Worm (Caenorhabditis elegans) whole organism, late embryonic: Measurements from ENCODE around the gene decr-1.3.

Source experiments
- F13H6.1 ChIP-seq: sonication (generic microtip); optimal IDR thresholded peaks from 2 replicates; lab custom pipeline; 2016; ENCODE audit warnings: missing genetic modification characterization, missing compliant biosample characterization
- K02D7.2 ChIP-seq: sonication (generic microtip); optimal IDR thresholded peaks from 2 replicates; lab custom pipeline; 2017; ENCODE audit warnings: mild to moderate bottlenecking, missing genetic modification characterization, missing compliant biosample characterization
- K09A11.1 ChIP-seq: sonication (generic microtip); optimal IDR thresholded peaks from 2 replicates; lab custom pipeline; 2017; ENCODE audit warnings: antibody characterized with exemption, mild to moderate bottlenecking, missing genetic modification characterization, missing compliant biosample characterization; ENCODE audit not compliant: insufficient read depth
- T23F11.4 ChIP-seq: fragments of 200-800 bp; sonication (Bioruptor generic); optimal IDR thresholded peaks from 2 replicates; lab custom pipeline; 2018; ENCODE audit warnings: mild to moderate bottlenecking, missing genetic modification characterization, missing compliant biosample characterization
- ahr-1 ChIP-seq: sonication (generic microtip); optimal IDR thresholded peaks from 2 replicates; lab custom pipeline; 2016; ENCODE audit warnings: missing genetic modification characterization, missing compliant biosample characterization
- ama-1 ChIP-seq: fragments of 150-350 bp; optimal IDR thresholded peaks from 2 replicates; lab custom pipeline; 2014
- ceh-14 ChIP-seq: sonication (generic microtip); optimal IDR thresholded peaks from 2 replicates; lab custom pipeline; 2016; ENCODE audit warnings: missing genotype, missing genetic modification characterization, missing compliant biosample characterization
- ceh-18 ChIP-seq: sonication (generic microtip); optimal IDR thresholded peaks from 2 replicates; lab custom pipeline; 2016; ENCODE audit warnings: missing genetic modification characterization, missing compliant biosample characterization
- ceh-19 ChIP-seq: fragments of 200-800 bp; sonication (Bioruptor generic); optimal IDR thresholded peaks from 2 replicates; lab custom pipeline; 2018; ENCODE audit warnings: mild to moderate bottlenecking, missing genetic modification characterization, missing compliant biosample characterization
- ceh-22 ChIP-seq: sonication (generic microtip); optimal IDR thresholded peaks from 2 replicates; lab custom pipeline; 2017; ENCODE audit warnings: missing biosample characterization, missing genetic modification characterization
- ceh-31 ChIP-seq: sonication (generic microtip); optimal IDR thresholded peaks from 2 replicates; lab custom pipeline; 2016; ENCODE audit warnings: missing genetic modification characterization, missing compliant biosample characterization
- ceh-34 ChIP-seq: sonication (generic microtip); optimal IDR thresholded peaks from 2 replicates; lab custom pipeline; 2016; ENCODE audit warnings: mild to moderate bottlenecking, missing genetic modification characterization, missing compliant biosample characterization
- ceh-45 ChIP-seq: fragments of 200-800 bp; sonication (Bioruptor generic); IDR thresholded peaks from 2 replicates; pipeline ENCODE4 v1.3.6; 2022; ENCODE audit warnings: missing genetic modification reagents, missing genetic modification characterization, missing compliant biosample characterization
- ceh-48 ChIP-seq: sonication (generic microtip); optimal IDR thresholded peaks from 2 replicates; lab custom pipeline; 2016; ENCODE audit warnings: missing genetic modification characterization, inconsistent platforms, missing compliant biosample characterization
- ceh-9 ChIP-seq: sonication (generic microtip); optimal IDR thresholded peaks from 2 replicates; lab custom pipeline; 2016; ENCODE audit warnings: mild to moderate bottlenecking, missing genetic modification characterization, inconsistent platforms, missing compliant biosample characterization
- che-1 ChIP-seq: sonication (generic microtip); optimal IDR thresholded peaks from 2 replicates; lab custom pipeline; 2016; ENCODE audit warnings: mild to moderate bottlenecking, missing genetic modification characterization, missing compliant biosample characterization
- dve-1 ChIP-seq: sonication (generic microtip); optimal IDR thresholded peaks from 2 replicates; lab custom pipeline; 2017; ENCODE audit warnings: antibody characterized with exemption, mild to moderate bottlenecking, missing genetic modification characterization, missing compliant biosample characterization
- elt-2 ChIP-seq: sonication (generic microtip); optimal IDR thresholded peaks from 2 replicates; lab custom pipeline; 2016; ENCODE audit warnings: missing genetic modification reagents, missing genetic modification characterization, missing compliant biosample characterization
- elt-4 ChIP-seq: sonication (generic microtip); optimal IDR thresholded peaks from 2 replicates; lab custom pipeline; 2016; ENCODE audit warnings: missing genetic modification characterization, missing compliant biosample characterization
- eyg-1 ChIP-seq: sonication (generic microtip); optimal IDR thresholded peaks from 2 replicates; lab custom pipeline; 2016; ENCODE audit warnings: missing genotype, missing genetic modification characterization, missing compliant biosample characterization
- fax-1 ChIP-seq: sonication (generic microtip); optimal IDR thresholded peaks from 2 replicates; lab custom pipeline; 2016; ENCODE audit warnings: missing genotype, missing genetic modification characterization, missing compliant biosample characterization
- fkh-10 ChIP-seq: fragments of 150-350 bp; optimal IDR thresholded peaks from 2 replicates; lab custom pipeline; 2014; ENCODE audit warnings: missing biosample characterization, missing genetic modification reagents, missing genetic modification characterization
- gmeb-2 ChIP-seq: sonication (generic microtip); optimal IDR thresholded peaks from 2 replicates; lab custom pipeline; 2016; ENCODE audit warnings: missing genetic modification characterization, inconsistent platforms, missing compliant biosample characterization
- hlh-13 ChIP-seq: fragments of 200-800 bp; sonication (Bioruptor generic); optimal IDR thresholded peaks from 2 replicates; lab custom pipeline; 2018; ENCODE audit warnings: mild to moderate bottlenecking, missing genetic modification characterization, missing compliant biosample characterization
- hlh-30 ChIP-seq: sonication (generic microtip); optimal IDR thresholded peaks from 2 replicates; lab custom pipeline; 2017; ENCODE audit warnings: antibody characterized with exemption, missing genetic modification characterization, missing compliant biosample characterization; ENCODE audit not compliant: insufficient read depth
- hlh-8 ChIP-seq: sonication (generic microtip); optimal IDR thresholded peaks from 2 replicates; lab custom pipeline; 2016; ENCODE audit warnings: missing genotype, missing genetic modification characterization, missing compliant biosample characterization
- mec-3 ChIP-seq: sonication (generic microtip); optimal IDR thresholded peaks from 2 replicates; lab custom pipeline; 2016; ENCODE audit warnings: borderline replicate concordance, missing genetic modification characterization, missing compliant biosample characterization
- nfya-1 ChIP-seq: sonication (generic microtip); optimal IDR thresholded peaks from 2 replicates; lab custom pipeline; 2017; ENCODE audit warnings: missing genetic modification characterization, mild to moderate bottlenecking, missing compliant biosample characterization, antibody characterized with exemption, moderate library complexity
- nhr-11 ChIP-seq: fragments of 150-350 bp; optimal IDR thresholded peaks from 2 replicates; lab custom pipeline; 2014; ENCODE audit warnings: missing biosample characterization, missing genetic modification characterization
- nhr-232 ChIP-seq: sonication (generic microtip); optimal IDR thresholded peaks from 2 replicates; lab custom pipeline; 2016; ENCODE audit warnings: missing genetic modification characterization, missing compliant biosample characterization
- npax-4 ChIP-seq: sonication (generic microtip); optimal IDR thresholded peaks from 2 replicates; lab custom pipeline; 2016; ENCODE audit warnings: missing genetic modification characterization, missing compliant biosample characterization
- pat-9 ChIP-seq: fragments of 200-800 bp; sonication (Bioruptor generic); optimal IDR thresholded peaks from 2 replicates; lab custom pipeline; 2018; ENCODE audit warnings: mild to moderate bottlenecking, missing genetic modification characterization, moderate library complexity, missing compliant biosample characterization
- pax-1 ChIP-seq: fragments of 150-350 bp; optimal IDR thresholded peaks from 2 replicates; lab custom pipeline; 2014; ENCODE audit warnings: missing biosample characterization, missing genetic modification characterization
- pha-4 ChIP-seq: fragments of 150-350 bp; optimal IDR thresholded peaks from 2 replicates; lab custom pipeline; 2018; ENCODE audit warnings: missing biosample characterization, missing genetic modification reagents, missing genetic modification characterization
- ref-2 ChIP-seq: sonication (generic microtip); optimal IDR thresholded peaks from 2 replicates; lab custom pipeline; 2016; ENCODE audit warnings: missing genetic modification characterization, missing compliant biosample characterization
- rnt-1 ChIP-seq: sonication (generic microtip); optimal IDR thresholded peaks from 2 replicates; lab custom pipeline; 2016; ENCODE audit warnings: missing genetic modification characterization, missing compliant biosample characterization
- sdc-2 ChIP-seq: sonication (generic microtip); optimal IDR thresholded peaks from 2 replicates; lab custom pipeline; 2016; ENCODE audit warnings: missing genotype, missing genetic modification characterization, missing compliant biosample characterization
- sox-2 ChIP-seq: fragments of 200-800 bp; sonication (Bioruptor generic); IDR thresholded peaks from 2 replicates; pipeline ENCODE4 v1.3.6; 2022; ENCODE audit warnings: missing genetic modification reagents, missing genetic modification characterization, missing compliant biosample characterization
- sox-4 ChIP-seq: sonication (generic microtip); optimal IDR thresholded peaks from 2 replicates; lab custom pipeline; 2017; ENCODE audit warnings: mild to moderate bottlenecking, missing genetic modification characterization, inconsistent platforms, missing compliant biosample characterization
- syd-9 ChIP-seq: sonication (generic microtip); optimal IDR thresholded peaks from 2 replicates; lab custom pipeline; 2016; ENCODE audit warnings: mild to moderate bottlenecking, missing genetic modification characterization, moderate library complexity, missing compliant biosample characterization
- unc-3 ChIP-seq, 2 experiments: fragments of 200-800 bp in 1 of 2; sonication (Bioruptor generic) in 1 of 2; sonication (generic microtip) in 1 of 2; conservative IDR thresholded peaks in 1 of 2; optimal IDR thresholded peaks in 1 of 2; 2 replicates each; pipeline versions ENCODE4 v1.3.6 to Lab custom; 2016 to 2022; ENCODE audit warnings: missing compliant biosample characterization in 2 of 2, missing genetic modification characterization in 2 of 2, missing genetic modification reagents in 1 of 2
- unc-42 ChIP-seq: sonication (generic microtip); optimal IDR thresholded peaks from 2 replicates; lab custom pipeline; 2016; ENCODE audit warnings: missing genotype, missing genetic modification characterization, missing compliant biosample characterization
- unc-55 ChIP-seq: sonication (generic microtip); optimal IDR thresholded peaks from 2 replicates; lab custom pipeline; 2017; ENCODE audit warnings: missing biosample characterization, missing genetic modification reagents, missing genetic modification characterization
- ztf-16 ChIP-seq: sonication (generic microtip); optimal IDR thresholded peaks from 2 replicates; lab custom pipeline; 2017; ENCODE audit warnings: missing genetic modification characterization, missing compliant biosample characterization

Gene decr-1.3

ce11 chrII:8124867-8125266, 48.5 kb downstream of the decr-1.3 start, which contains the start of gene ire-1:
TSS of gene ire-1 (minus strand) at chrII:8124910.
- TF ChIP-seq elt-2 (tag; lab: Kevin White, UChicago) (peak; percentile 3), sdc-2 (no peak), elt-4 (tag; lab: Kevin White, UChicago) (no peak), npax-4 (no peak), pat-9 (no peak), K09A11.1 (tag; lab: Kevin White, UChicago) (no peak), hlh-8 (tag; lab: Kevin White, UChicago) (no peak), T23F11.4 (GFP tag; lab: Kevin White, UChicago) (no peak), fax-1 (tag; lab: Kevin White, UChicago) (no peak), sox-2 (GFP tag; lab: Robert Waterston, UW) (no peak), nhr-11 (tag; lab: Kevin White, UChicago) (no peak), dve-1 (tag; lab: Kevin White, UChicago) (peak; percentile 53), syd-9 (tag; lab: Kevin White, UChicago) (no peak), ceh-19 (GFP tag; lab: Kevin White, UChicago) (no peak), pha-4 (no peak), ceh-9 (no peak), ceh-34 (no peak), ama-1 (lab: Kevin White, UChicago) (no peak), ref-2 (tag; lab: Kevin White, UChicago) (no peak), che-1 (tag; lab: Kevin White, UChicago) (no peak), ahr-1 (no peak), unc-55 (no peak), nhr-232 (tag; lab: Kevin White, UChicago) (no peak), ztf-16 (no peak), ceh-48 (tag; lab: Kevin White, UChicago) (no peak), nfya-1 (tag; lab: Kevin White, UChicago) (peak; percentile 73), ceh-14 (tag; lab: Kevin White, UChicago) (no peak), pax-1 (tag; lab: Kevin White, UChicago) (no peak), ceh-22 (tag; lab: Kevin White, UChicago) (no peak), gmeb-2 (tag; lab: Kevin White, UChicago) (no peak), fkh-10 (GFP tag; lab: Kevin White, UChicago) (no peak), mec-3 (tag; lab: Kevin White, UChicago) (no peak), ceh-45 (no peak), F13H6.1 (tag; lab: Kevin White, UChicago) (no peak), ceh-31 (tag; lab: Kevin White, UChicago) (peak; percentile 37), eyg-1 (tag; lab: Kevin White, UChicago) (no peak), hlh-13 (GFP tag; lab: Kevin White, UChicago) (no peak), K02D7.2 (no peak), ceh-18 (tag; lab: Kevin White, UChicago) (no peak), unc-3 (GFP tag; conservative IDR thresholded peaks at IDR 0.05; lab: Robert Waterston, UW) (peak; percentile 13; the same call in 1 of the 2 replicates), unc-3 (tag; optimal IDR thresholded peaks at IDR 0.05; lab: Kevin White, UChicago) (no peak), unc-42 (tag; lab: Kevin White, UChicago) (peak; percentile 34), sox-4 (tag; lab: Kevin White, UChicago) (no peak), hlh-30 (no peak), rnt-1 (no peak)
- TF ChIP-seq, all 69 proteins: peak for 6
